Worm (Caenorhabditis elegans): Measurements from ENCODE around the gene dod-19.

ce11 chrV:424140-424539, 9.6 kb upstream of the dod-19 start, which contains the start of gene B0554.5:
- TF ChIP-seq jun-1 (tag; optimal IDR thresholded peaks at IDR 0.05), result no peak
- TF ChIP-seq Y48G9A.11 (GFP tag; IDR thresholded peaks at IDR 0.05), result no peak
- TF ChIP-seq ctbp-1 (GFP tag; IDR thresholded peaks at IDR 0.05), result no peak
- no peak for TF ChIP-seq aha-1 (tag)
- TF ChIP-seq nhr-111 (GFP tag; optimal IDR thresholded peaks at IDR 0.05), result no peak
- TF ChIP-seq ceh-44 (GFP tag; IDR thresholded peaks at IDR 0.05), result no peak
- no peak for TF ChIP-seq ceh-82 (tag; optimal IDR thresholded peaks at IDR 0.05)
- TF ChIP-seq Y105C5A.15 (GFP tag; IDR thresholded peaks at IDR 0.05), result no peak
- no peak for TF ChIP-seq pha-4 (GFP tag; IDR thresholded peaks at IDR 0.05)
- TF ChIP-seq pha-4 (tag; optimal IDR thresholded peaks at IDR 0.05), result no peak
- no peak for TF ChIP-seq snpc-4 (tag; optimal IDR thresholded peaks at IDR 0.05)
- TF ChIP-seq egl-43 (GFP tag; IDR thresholded peaks at IDR 0.05), result no peak

Measured in whole organism, L4 larva.